Fruit fly (Drosophila melanogaster): ENCODE data around the gene CG12065.
A peak's percentile ranks its signal among the peaks of the same experiment; 100 is the strongest.

Gene CG12065

dm6 chrX:8580794-8581193, 6.7 kb downstream of the CG12065 start:
- TF ChIP-seq CG7101 (tag; optimal IDR thresholded peaks at IDR 0.05) = no peak
- no peak for TF ChIP-seq Mnt (GFP tag; optimal IDR thresholded peaks at IDR 0.05)
- TF ChIP-seq ovo (GFP tag; optimal IDR thresholded peaks at IDR 0.05) = peak; percentile 22
- no peak for TF ChIP-seq Clk (GFP tag; optimal IDR thresholded peaks at IDR 0.05)
- TF ChIP-seq CG33017 (tag; optimal IDR thresholded peaks at IDR 0.05) = no peak
- no peak for TF ChIP-seq bab1 (GFP tag; optimal IDR thresholded peaks at IDR 0.05)

dm6 chrX:8583159-8583558, 9.1 kb downstream of the CG12065 start:
- TF ChIP-seq CG33017 (tag; optimal IDR thresholded peaks at IDR 0.05) (no peak), Hr96 (GFP tag; optimal IDR thresholded peaks at IDR 0.05) (no peak), pad (GFP tag; optimal IDR thresholded peaks at IDR 0.05) (no peak)

dm6 chrX:8588607-8589171, 14.6 kb downstream of the CG12065 start, which contains the start of gene CG12081:
Gene CG12081 (plus strand): TSS chrX:8588811.
- TF ChIP-seq CG14711 (tag; optimal IDR thresholded peaks at IDR 0.05) (peak; percentile 25), CG7101 (tag; optimal IDR thresholded peaks at IDR 0.05) (peak; percentile 11), CG1620 (GFP tag; optimal IDR thresholded peaks at IDR 0.05) (peak; percentile 30), bab1 (GFP tag; optimal IDR thresholded peaks at IDR 0.05) (peak; percentile 50), Mnt (GFP tag; optimal IDR thresholded peaks at IDR 0.05) (peak; percentile 51), CG7045 (GFP tag; optimal IDR thresholded peaks at IDR 0.05) (no peak)

dm6 chrX:8591685-8592127, 17.6 kb downstream of the CG12065 start, which contains the start of the genes CG12659 and Crag:
Gene CG12659 (minus strand): TSS chrX:8591729.
Gene Crag (plus strand): TSS chrX:8592031.
- TF ChIP-seq Hr96 (GFP tag; optimal IDR thresholded peaks at IDR 0.05) = no peak
- TF ChIP-seq CG12768 (GFP tag; optimal IDR thresholded peaks at IDR 0.05) = no peak
- peak; percentile 54 for TF ChIP-seq CG5204 (GFP tag; optimal IDR thresholded peaks at IDR 0.05)
- peak; percentile 20 for TF ChIP-seq ovo (GFP tag; optimal IDR thresholded peaks at IDR 0.05)
- TF ChIP-seq CG1620 (GFP tag; optimal IDR thresholded peaks at IDR 0.05) = peak; percentile 10
- peak; percentile 19 for TF ChIP-seq Crg-1 (GFP tag; optimal IDR thresholded peaks at IDR 0.05)
- TF ChIP-seq toe (GFP tag; optimal IDR thresholded peaks at IDR 0.05) = peak; percentile 60
- TF ChIP-seq bab1 (GFP tag; optimal IDR thresholded peaks at IDR 0.05) = peak; percentile 9
- TF ChIP-seq Mnt (GFP tag; optimal IDR thresholded peaks at IDR 0.05) = peak; percentile 46

- TF ChIP-seq ovo (GFP tag; optimal IDR thresholded peaks at IDR 0.05) = no peak
- peak; percentile 59 for TF ChIP-seq tj (GFP tag; optimal IDR thresholded peaks at IDR 0.05)
- TF ChIP-seq Mnt (GFP tag; optimal IDR thresholded peaks at IDR 0.05) = no peak
- TF ChIP-seq pad (GFP tag; optimal IDR thresholded peaks at IDR 0.05) = peak; percentile 71
- no peak for TF ChIP-seq CG5204 (GFP tag; optimal IDR thresholded peaks at IDR 0.05)
- TF ChIP-seq kay (GFP tag; ENCODE audit: borderline replicate concordance) = no peak
Observed at dm6 chrX:8592437-8593158, 18.5 kb downstream of the CG12065 start.

dm6 chrX:8593159-8593476, 19.0 kb downstream of the CG12065 start:
- TF ChIP-seq cnc (optimal IDR thresholded peaks at IDR 0.05) (no peak), CG11617 (GFP tag; optimal IDR thresholded peaks at IDR 0.05) (no peak), pad (GFP tag; optimal IDR thresholded peaks at IDR 0.05) (no peak), CG33017 (tag; optimal IDR thresholded peaks at IDR 0.05) (no peak), CG5204 (GFP tag; optimal IDR thresholded peaks at IDR 0.05) (no peak), CG7101 (tag; optimal IDR thresholded peaks at IDR 0.05) (no peak), bab1 (GFP tag; optimal IDR thresholded peaks at IDR 0.05) (no peak), tj (GFP tag; optimal IDR thresholded peaks at IDR 0.05) (no peak), Crg-1 (GFP tag; optimal IDR thresholded peaks at IDR 0.05) (no peak), kay (GFP tag; ENCODE audit: borderline replicate concordance) (no peak), CG7045 (GFP tag; optimal IDR thresholded peaks at IDR 0.05) (no peak), cic (GFP tag; optimal IDR thresholded peaks at IDR 0.05) (no peak), CG12768 (GFP tag; optimal IDR thresholded peaks at IDR 0.05) (no peak)

- no peak for TF ChIP-seq cnc (optimal IDR thresholded peaks at IDR 0.05)
- TF ChIP-seq CG1620 (GFP tag; optimal IDR thresholded peaks at IDR 0.05) = no peak
- no peak for TF ChIP-seq Hr96 (GFP tag; optimal IDR thresholded peaks at IDR 0.05)
- no peak for TF ChIP-seq CG7045 (GFP tag; optimal IDR thresholded peaks at IDR 0.05)
- TF ChIP-seq bab1 (GFP tag; optimal IDR thresholded peaks at IDR 0.05) = no peak
- no peak for TF ChIP-seq pad (GFP tag; optimal IDR thresholded peaks at IDR 0.05)
- no peak for TF ChIP-seq CG7101 (tag; optimal IDR thresholded peaks at IDR 0.05)
- no peak for TF ChIP-seq kay (GFP tag; ENCODE audit: borderline replicate concordance)
- TF ChIP-seq CG12768 (GFP tag; optimal IDR thresholded peaks at IDR 0.05) = no peak
- no peak for TF ChIP-seq CG11617 (GFP tag; optimal IDR thresholded peaks at IDR 0.05)
- no peak for TF ChIP-seq toe (GFP tag; optimal IDR thresholded peaks at IDR 0.05)
- TF ChIP-seq CG33017 (tag; optimal IDR thresholded peaks at IDR 0.05) = no peak
- no peak for TF ChIP-seq tj (GFP tag; optimal IDR thresholded peaks at IDR 0.05)
- TF ChIP-seq Clk (GFP tag; optimal IDR thresholded peaks at IDR 0.05) = no peak
Observed at dm6 chrX:8601165-8601564, 27.1 kb downstream of the CG12065 start.

Measured in whole organism, adult.